Fruit fly (Drosophila melanogaster) whole organism, pupa: ENCODE measurements around the gene mRpL24.

ENCODE experiments used
- CG10348 ChIP-seq: fragments of 200-800 bp; sonication (Bioruptor generic); IDR thresholded peaks from 2 replicates; pipeline ENCODE4 v1.3.6; 2022; ENCODE audit warnings: missing biosample characterization, missing genetic modification characterization
- CG12605 ChIP-seq: fragments of 200-800 bp; sonication (Bioruptor generic); IDR thresholded peaks from 2 replicates; pipeline ENCODE4 v1.3.6; 2022; ENCODE audit warnings: missing biosample characterization, missing genetic modification characterization
- CG13204 ChIP-seq: fragments of 200-800 bp; sonication (Bioruptor generic); optimal IDR thresholded peaks from 2 replicates; lab custom pipeline; 2018; ENCODE audit warnings: missing biosample characterization, mild to moderate bottlenecking, missing genetic modification characterization, moderate library complexity
- CG14655 ChIP-seq: fragments of 200-800 bp; sonication (Bioruptor generic); optimal IDR thresholded peaks from 3 replicates; lab custom pipeline; 2017; ENCODE audit warnings: mild to moderate bottlenecking, missing biosample characterization, missing genetic modification reagents, missing genetic modification characterization
- CG15710 ChIP-seq: fragments of 200-800 bp; sonication (Bioruptor generic); optimal IDR thresholded peaks from 2 replicates; lab custom pipeline; 2018; ENCODE audit warnings: missing biosample characterization, mild to moderate bottlenecking, missing genetic modification characterization, moderate library complexity
- CG17806 ChIP-seq: fragments of 200-800 bp; sonication (Bioruptor generic); optimal IDR thresholded peaks from 2 replicates; lab custom pipeline; 2018; ENCODE audit warnings: missing biosample characterization, mild to moderate bottlenecking, missing genetic modification characterization, moderate library complexity
- CG32121 ChIP-seq: fragments of 200-800 bp; sonication (Bioruptor generic); IDR thresholded peaks from 2 replicates; pipeline ENCODE4 v1.3.6; 2022; ENCODE audit warnings: missing biosample characterization, missing genetic modification characterization
- CG34367 ChIP-seq: fragments of 200-800 bp; sonication (Bioruptor generic); optimal IDR thresholded peaks from 2 replicates; lab custom pipeline; 2018; ENCODE audit warnings: missing biosample characterization, mild to moderate bottlenecking, missing genetic modification characterization
- CG4496 ChIP-seq: fragments of 200-800 bp; sonication (Bioruptor generic); IDR thresholded peaks from 3 replicates; pipeline ENCODE4 v1.3.6; 2022; ENCODE audit warnings: missing biosample characterization, missing genetic modification characterization
- CG8159 ChIP-seq: fragments of 200-800 bp; sonication (Bioruptor generic); optimal IDR thresholded peaks from 3 replicates; lab custom pipeline; 2018; ENCODE audit warnings: missing biosample characterization, mild to moderate bottlenecking, missing genetic modification characterization, moderate library complexity
- CG8301 ChIP-seq: fragments of 200-800 bp; sonication (Bioruptor generic); optimal IDR thresholded peaks from 2 replicates; lab custom pipeline; 2018; ENCODE audit warnings: missing biosample characterization, mild to moderate bottlenecking, missing genetic modification characterization
- CG9948 ChIP-seq: fragments of 200-800 bp; sonication (Bioruptor generic); optimal IDR thresholded peaks from 2 replicates; lab custom pipeline; 2018; ENCODE audit warnings: missing biosample characterization, mild to moderate bottlenecking, missing genetic modification characterization, moderate library complexity
- D1 ChIP-seq: fragments of 200-800 bp; sonication (Bioruptor generic); optimal IDR thresholded peaks from 2 replicates; lab custom pipeline; 2018; ENCODE audit warnings: missing biosample characterization, mild to moderate bottlenecking, missing genetic modification characterization, moderate library complexity
- EcR ChIP-seq: fragments of 200-800 bp; sonication (Bioruptor generic); optimal IDR thresholded peaks from 3 replicates; lab custom pipeline; 2019; ENCODE audit warnings: missing biosample characterization, missing genetic modification characterization, mild to moderate bottlenecking, moderate library complexity, missing genetic modification reagents
- Ets98B ChIP-seq: fragments of 200-800 bp; sonication (Bioruptor generic); IDR thresholded peaks from 2 replicates; pipeline ENCODE4 v1.3.6; 2022; ENCODE audit warnings: missing biosample characterization, missing genetic modification characterization
- Pif1A ChIP-seq: fragments of 200-800 bp; sonication (Bioruptor generic); optimal IDR thresholded peaks from 3 replicates; lab custom pipeline; 2016; ENCODE audit warnings: missing biosample characterization, missing genetic modification characterization
- Pif1B ChIP-seq: fragments of 200-800 bp; sonication (Bioruptor generic); optimal IDR thresholded peaks from 3 replicates; lab custom pipeline; 2016; ENCODE audit warnings: missing biosample characterization, missing genetic modification characterization
- Snoo ChIP-seq: fragments of 200-800 bp; sonication (Bioruptor generic); optimal IDR thresholded peaks from 3 replicates; lab custom pipeline; 2017; ENCODE audit warnings: missing biosample characterization, mild to moderate bottlenecking, missing genetic modification characterization, inconsistent platforms
- fd96Ca ChIP-seq: fragments of 200-800 bp; sonication (Bioruptor generic); IDR thresholded peaks from 3 replicates; pipeline ENCODE4 v1.3.6; 2022; ENCODE audit warnings: missing biosample characterization, missing genetic modification characterization
- gl ChIP-seq: fragments of 200-800 bp; sonication (Bioruptor generic); optimal IDR thresholded peaks from 2 replicates; lab custom pipeline; 2018; ENCODE audit warnings: missing biosample characterization, mild to moderate bottlenecking, missing genetic modification characterization
- rn ChIP-seq: fragments of 200-800 bp; sonication (Bioruptor generic); IDR thresholded peaks from 2 replicates; pipeline ENCODE4 v1.3.6; 2022; ENCODE audit warnings: missing biosample characterization, missing genetic modification characterization

mRpL24 gene

DNA sequence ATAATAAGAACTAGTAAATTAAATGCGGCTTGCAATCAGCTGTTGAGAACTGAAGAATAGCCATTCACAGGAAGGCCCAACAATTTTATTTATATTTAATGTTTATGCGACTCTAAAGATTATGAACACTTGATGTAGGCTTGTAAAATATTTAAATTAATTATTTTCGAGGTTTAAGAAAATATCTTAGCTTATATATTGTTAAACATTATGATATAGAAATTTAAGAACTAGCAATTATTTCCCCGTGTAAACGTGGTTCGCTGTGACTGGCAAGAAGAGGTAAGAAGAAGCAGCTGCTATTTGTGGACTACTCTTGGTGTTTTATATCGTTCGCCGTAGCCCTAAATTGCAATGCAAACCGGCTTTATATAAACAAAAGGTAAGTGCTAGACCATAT, at the start of gene mRpL24, which contains the start of gene betaggt-I:
mRpL24 (minus strand) TSS at position 62 of the 400 bp plus-strand sequence.
betaggt-I (plus strand) TSS at position 280 of the 400 bp plus-strand sequence.
- peak; percentile 97 for TF ChIP-seq CG17806
- peak; percentile 89 for TF ChIP-seq gl
- peak; percentile 93 for TF ChIP-seq fd96Ca (GFP tag; lab: Robert Waterston, UW)
- TF ChIP-seq CG15710 (tag; lab: Kevin White, UChicago) = peak; percentile 99
- no peak for TF ChIP-seq EcR (GFP tag; lab: Kevin White, UChicago)
- TF ChIP-seq CG13204 = no peak
- TF ChIP-seq CG12605 = peak; percentile 98
- TF ChIP-seq CG8301 (tag; lab: Kevin White, UChicago) = peak; percentile 97
- peak; percentile 95 for TF ChIP-seq CG9948 (tag; lab: Kevin White, UChicago)
- peak; percentile 90 for TF ChIP-seq CG10348 (GFP tag; lab: Robert Waterston, UW)
- TF ChIP-seq CG32121 (GFP tag; lab: Robert Waterston, UW) = peak; percentile 97
- TF ChIP-seq CG34367 (tag; lab: Kevin White, UChicago) = peak; percentile 97
- peak; percentile 98 for TF ChIP-seq CG14655 (GFP tag; lab: Kevin White, UChicago)
- peak; percentile 90 for TF ChIP-seq D1 (tag; lab: Kevin White, UChicago)
- TF ChIP-seq rn (GFP tag; lab: Robert Waterston, UW) = peak; percentile 97
- peak; percentile 97 for TF ChIP-seq Ets98B (GFP tag; lab: Robert Waterston, UW)
- peak; percentile 97 for TF ChIP-seq CG8159
- TF ChIP-seq Snoo (tag; lab: Kevin White, UChicago) = peak; percentile 96
- TF ChIP-seq CG4496 (GFP tag; lab: Robert Waterston, UW) = peak; percentile 99
- TF ChIP-seq Pif1A (GFP tag; lab: Kevin White, UChicago) = peak; percentile 93
- TF ChIP-seq Pif1B (GFP tag; lab: Kevin White, UChicago) = peak; percentile 91

DNA sequence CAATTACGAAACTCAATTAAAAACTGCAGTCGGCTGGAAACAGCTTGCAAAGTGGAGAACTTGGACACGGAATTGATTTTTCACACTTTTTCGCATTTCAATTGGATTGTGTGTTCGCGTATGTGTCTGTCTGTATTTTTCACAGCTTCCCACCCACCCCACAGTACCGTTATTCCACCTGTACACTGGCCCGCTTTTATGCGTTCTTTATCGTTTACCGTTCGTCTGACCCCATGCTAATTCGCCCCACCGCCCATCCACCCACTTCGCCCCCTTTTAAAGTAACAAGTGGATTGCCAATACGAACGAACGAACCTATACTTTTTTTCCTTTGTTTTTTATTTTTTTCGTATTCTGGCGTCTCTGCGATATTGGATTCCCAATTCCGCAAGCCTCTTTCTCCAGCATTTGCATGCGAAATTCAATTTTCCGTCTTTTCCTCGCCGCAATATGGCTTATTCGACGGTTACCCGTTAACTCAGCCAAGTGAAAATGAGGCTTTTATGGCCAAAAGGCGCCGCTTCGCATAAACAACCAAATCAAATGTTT, 37.0 kb upstream of the mRpL24 start:
- TF ChIP-seq CG14655 (GFP tag; lab: Kevin White, UChicago) (no peak), Pif1B (GFP tag; lab: Kevin White, UChicago) (no peak), EcR (GFP tag; lab: Kevin White, UChicago) (no peak), CG12605 (no peak), Snoo (tag; lab: Kevin White, UChicago) (no peak), D1 (tag; lab: Kevin White, UChicago) (no peak), CG8159 (no peak), CG13204 (no peak)

DNA sequence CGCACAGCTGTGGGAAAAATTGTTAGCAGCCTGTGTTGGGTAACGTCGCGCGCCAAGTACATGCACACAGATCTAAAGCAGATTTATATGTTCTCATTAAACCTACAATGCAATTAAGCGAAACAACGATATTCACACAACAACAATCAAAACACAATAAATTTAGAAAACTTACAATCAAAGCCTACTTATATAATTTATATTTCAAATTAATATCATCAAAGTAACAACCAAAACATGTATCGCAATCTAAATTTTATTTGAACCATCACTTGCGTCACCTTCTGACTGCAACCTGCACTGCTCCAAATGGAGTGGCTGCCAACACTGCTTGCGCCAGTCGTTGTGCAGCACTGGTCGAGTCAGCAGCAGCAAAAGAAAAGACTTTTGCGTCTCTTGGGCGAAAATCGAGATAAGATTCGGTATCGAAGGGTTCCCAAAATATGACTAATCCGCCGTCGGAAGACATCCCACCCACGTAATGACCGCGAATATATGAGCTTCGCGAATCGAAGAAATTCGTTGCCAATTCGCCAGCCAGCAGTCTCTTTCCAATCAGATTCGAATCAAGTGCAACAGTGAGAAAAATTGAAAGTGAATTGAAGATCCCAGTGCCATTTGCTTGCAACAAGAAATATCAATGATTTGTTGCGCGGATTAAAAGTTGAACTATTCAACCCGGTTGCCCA, 36.3 kb upstream of the mRpL24 start, which contains the start of the genes CG8892 and CG34126:
CG8892 (minus strand) TSS at position 315 of the 689 bp plus-strand sequence.
CG34126 (plus strand) TSS at position 337 of the 689 bp plus-strand sequence.
- TF ChIP-seq CG15710 (tag; lab: Kevin White, UChicago) (peak; percentile 97), EcR (GFP tag; lab: Kevin White, UChicago) (no peak), CG14655 (GFP tag; lab: Kevin White, UChicago) (peak; percentile 96), CG34367 (tag; lab: Kevin White, UChicago) (peak; percentile 90), Ets98B (GFP tag; lab: Robert Waterston, UW) (peak; percentile 86), CG8159 (peak; percentile 96), CG10348 (GFP tag; lab: Robert Waterston, UW) (peak; percentile 89), CG13204 (peak; percentile 72), CG9948 (tag; lab: Kevin White, UChicago) (peak; percentile 95), Pif1A (GFP tag; lab: Kevin White, UChicago) (peak; percentile 94), Pif1B (GFP tag; lab: Kevin White, UChicago) (peak; percentile 91), CG17806 (peak; percentile 94), fd96Ca (GFP tag; lab: Robert Waterston, UW) (peak; percentile 95), D1 (tag; lab: Kevin White, UChicago) (no peak), CG12605 (peak; percentile 75), CG8301 (tag; lab: Kevin White, UChicago) (peak; percentile 93), gl (peak; percentile 83), Snoo (tag; lab: Kevin White, UChicago) (peak; percentile 97), CG32121 (GFP tag; lab: Robert Waterston, UW) (peak; percentile 91), rn (GFP tag; lab: Robert Waterston, UW) (peak; percentile 93), CG4496 (GFP tag; lab: Robert Waterston, UW) (peak; percentile 93)

DNA sequence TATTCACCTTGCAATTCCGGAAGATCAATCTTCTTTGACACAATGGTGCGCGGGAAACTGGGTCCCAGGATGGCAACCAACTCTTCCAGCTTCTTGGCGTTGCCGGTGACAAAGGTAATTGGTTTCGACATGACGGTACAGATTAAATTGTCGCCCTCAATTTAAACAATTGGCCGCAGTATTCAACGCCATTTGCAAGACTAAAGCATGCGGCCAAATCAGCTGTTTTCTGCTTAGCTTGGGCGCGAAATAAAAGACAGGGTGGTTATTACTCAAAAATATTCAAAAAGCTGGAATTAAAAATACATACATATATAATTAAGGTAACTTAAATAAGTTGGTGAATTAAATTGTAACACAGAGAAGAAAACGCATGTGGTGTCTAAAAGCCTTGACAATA, 34.0 kb upstream of the mRpL24 start, which contains the start of gene CG8891:
CG8891 (minus strand) TSS at position 242 of the 400 bp plus-strand sequence.
- TF ChIP-seq CG17806 = no peak
- no peak for TF ChIP-seq rn (GFP tag; lab: Robert Waterston, UW)
- TF ChIP-seq EcR (GFP tag; lab: Kevin White, UChicago) = no peak
- TF ChIP-seq D1 (tag; lab: Kevin White, UChicago) = no peak
- no peak for TF ChIP-seq CG12605
- TF ChIP-seq, all 21 proteins: peak for 0

DNA sequence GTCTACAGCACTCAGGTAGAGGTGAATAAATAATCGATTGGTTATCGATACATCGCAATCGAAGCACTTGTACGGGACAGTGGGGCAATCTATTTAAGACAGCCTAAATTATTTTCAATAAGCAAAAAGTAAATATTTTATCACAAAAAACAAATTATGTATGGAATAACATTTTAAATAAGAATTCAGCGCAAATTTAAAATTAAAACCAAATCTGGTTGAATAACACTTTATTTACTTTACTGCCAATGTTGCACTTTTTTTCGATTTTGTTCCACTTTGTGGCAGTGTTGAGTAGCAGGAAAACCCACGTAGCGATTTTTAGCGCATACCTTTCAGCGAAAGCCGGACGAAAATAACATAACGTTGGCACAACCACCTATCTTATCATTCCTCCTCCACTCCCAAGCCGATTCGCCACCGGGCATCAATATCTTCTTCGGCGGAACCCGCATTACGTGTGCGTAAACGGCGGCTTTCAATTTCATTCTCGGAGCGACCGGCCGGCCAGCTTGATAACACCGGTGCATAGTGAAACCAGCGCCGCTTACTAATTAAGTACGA, 31.9 kb upstream of the mRpL24 start, which contains the start of the genes Gmd and CG3792:
Gmd (minus strand) TSS at position 36 of the 564 bp plus-strand sequence.
CG3792 (plus strand) TSS at position 325 of the 564 bp plus-strand sequence.
- TF ChIP-seq Snoo (tag; lab: Kevin White, UChicago) (peak; percentile 89), CG8159 (peak; percentile 95), CG32121 (GFP tag; lab: Robert Waterston, UW) (peak; percentile 95), CG12605 (peak; percentile 89), Pif1A (GFP tag; lab: Kevin White, UChicago) (no peak), CG10348 (GFP tag; lab: Robert Waterston, UW) (peak; percentile 87), CG14655 (GFP tag; lab: Kevin White, UChicago) (no peak), CG34367 (tag; lab: Kevin White, UChicago) (peak; percentile 85), CG13204 (no peak), D1 (tag; lab: Kevin White, UChicago) (no peak), CG8301 (tag; lab: Kevin White, UChicago) (peak; percentile 92), fd96Ca (GFP tag; lab: Robert Waterston, UW) (peak; percentile 84), CG9948 (tag; lab: Kevin White, UChicago) (peak; percentile 89), EcR (GFP tag; lab: Kevin White, UChicago) (peak; percentile 6), gl (peak; percentile 81), CG17806 (peak; percentile 91), rn (GFP tag; lab: Robert Waterston, UW) (peak; percentile 87), CG4496 (GFP tag; lab: Robert Waterston, UW) (peak; percentile 97), Ets98B (GFP tag; lab: Robert Waterston, UW) (peak; percentile 94), CG15710 (tag; lab: Kevin White, UChicago) (peak; percentile 87), Pif1B (GFP tag; lab: Kevin White, UChicago) (no peak)
